Fruit fly (Drosophila melanogaster) whole organism, embryonic: ENCODE measurements around the gene CG12106.

Source experiments
- Aef1 ChIP-seq: fragments of 200-800 bp; sonication (Bioruptor generic); IDR thresholded peaks from 3 replicates; pipeline ENCODE4 v1.3.6; 2022; ENCODE audit warnings: missing biosample characterization, missing genetic modification characterization
- CG10543 ChIP-seq: fragments of 200-800 bp; sonication (Bioruptor generic); optimal IDR thresholded peaks from 3 replicates; lab custom pipeline; 2017; ENCODE audit warnings: missing biosample characterization, mild to moderate bottlenecking, missing genetic modification characterization, moderate library complexity
- CG12769 ChIP-seq: fragments of 200-800 bp; sonication (Bioruptor generic); optimal IDR thresholded peaks from 2 replicates; lab custom pipeline; 2019; ENCODE audit warnings: missing biosample characterization, mild to moderate bottlenecking, missing genetic modification characterization, moderate library complexity
- CG6813 ChIP-seq: fragments of 200-800 bp; sonication (Bioruptor generic); optimal IDR thresholded peaks from 2 replicates; lab custom pipeline; 2017; ENCODE audit warnings: missing biosample characterization, missing genetic modification characterization, mild to moderate bottlenecking, moderate library complexity, missing genetic modification reagents
- CG7786 ChIP-seq: fragments of 200-800 bp; sonication (Bioruptor generic); optimal IDR thresholded peaks from 2 replicates; lab custom pipeline; 2016; ENCODE audit warnings: missing biosample characterization, missing genetic modification characterization
- Spps ChIP-seq: fragments of 200-800 bp; sonication (Bioruptor generic); optimal IDR thresholded peaks from 2 replicates; lab custom pipeline; 2018; ENCODE audit warnings: missing biosample characterization, mild to moderate bottlenecking, missing genetic modification characterization
- chn ChIP-seq: fragments of 200-800 bp; sonication (Bioruptor generic); optimal IDR thresholded peaks from 2 replicates; lab custom pipeline; 2016; ENCODE audit warnings: missing biosample characterization, missing genetic modification characterization
- fd102C ChIP-seq: fragments of 200-800 bp; sonication (Bioruptor generic); optimal IDR thresholded peaks from 2 replicates; lab custom pipeline; 2018; ENCODE audit warnings: missing biosample characterization, mild to moderate bottlenecking, missing genetic modification characterization, moderate library complexity
- her ChIP-seq: fragments of 200-800 bp; sonication (Bioruptor generic); optimal IDR thresholded peaks from 2 replicates; lab custom pipeline; 2016; ENCODE audit warnings: missing biosample characterization, missing genetic modification characterization

DNA sequence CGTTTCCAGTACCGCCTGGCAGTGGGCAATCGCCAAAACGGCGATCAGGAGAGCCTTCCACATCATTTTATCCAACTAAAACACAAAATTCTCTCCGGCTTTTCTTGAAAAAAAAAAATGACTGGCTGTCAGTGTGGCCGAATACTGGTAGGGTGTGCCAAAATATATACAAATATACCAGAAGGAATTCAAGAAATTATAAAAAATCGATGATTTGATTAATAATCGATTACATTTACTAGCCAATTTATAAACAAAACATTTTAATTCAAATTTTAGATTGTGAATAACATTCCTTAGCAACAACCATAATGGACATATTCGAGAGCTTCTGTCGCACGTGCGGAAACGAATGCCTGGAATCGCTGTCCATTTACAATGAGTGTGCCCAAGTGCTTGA is 35.3 kb upstream of the CG12106 start, which contains the start of the genes Ost48 and Dlip1:
- TF ChIP-seq chn (no peak), CG12769 (tag; lab: Kevin White, UChicago) (no peak), her (GFP tag; lab: Kevin White, UChicago) (no peak), CG10543 (no peak), CG6813 (no peak), Spps (tag; lab: Kevin White, UChicago) (no peak), fd102C (GFP tag; lab: Kevin White, UChicago) (no peak), Aef1 (GFP tag; lab: Robert Waterston, UW) (no peak), CG7786 (GFP tag; lab: Kevin White, UChicago) (no peak)
